Fruit fly (Drosophila melanogaster): ENCODE results near the gene Spn.

Gene Spn

DNA sequence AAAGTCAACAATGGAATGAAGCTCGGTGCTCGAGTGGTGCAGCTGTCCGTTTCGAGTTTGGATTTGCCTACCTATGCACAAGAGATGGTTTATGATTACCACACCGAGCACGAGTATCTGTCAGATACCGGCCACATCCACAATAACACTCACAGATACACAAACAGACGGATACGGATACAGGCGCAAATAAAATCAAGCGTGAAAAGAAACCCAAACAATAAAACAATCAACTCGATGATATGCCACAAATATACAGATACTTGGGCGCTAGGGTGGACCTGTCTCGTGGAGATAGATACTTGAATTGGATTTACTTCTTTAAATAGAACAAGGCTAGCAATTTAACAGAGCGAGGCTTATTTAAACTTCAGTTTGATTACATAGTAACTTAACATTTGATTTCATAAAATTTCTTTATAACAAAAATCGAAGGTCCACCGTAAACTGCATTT, 16.2 kb upstream of the Spn start (continued):
- no peak for TF ChIP-seq ara (GFP tag; IDR thresholded peaks at IDR 0.05)
- 0 out of 2 replicates have a peak, but pooled peaks have one; percentile 12 for TF ChIP-seq Nf-YA (GFP tag; IDR thresholded peaks at IDR 0.05)
- TF ChIP-seq CG16815 (GFP tag; optimal IDR thresholded peaks at IDR 0.05), result no peak
- TF ChIP-seq Hr78 (GFP tag; optimal IDR thresholded peaks at IDR 0.05), result no peak
- TF ChIP-seq CG10979 (tag; optimal IDR thresholded peaks at IDR 0.05), result peak; percentile 30
- TF ChIP-seq ftz-f1 (GFP tag; optimal IDR thresholded peaks at IDR 0.05), result no peak
- no peak for TF ChIP-seq CG2202 (tag; optimal IDR thresholded peaks at IDR 0.05)
- TF ChIP-seq ssp (GFP tag; IDR thresholded peaks at IDR 0.05), result no peak
- peak; percentile 40 for TF ChIP-seq NfI (GFP tag; optimal IDR thresholded peaks at IDR 0.05)
- no peak for TF ChIP-seq CG9932 (GFP tag; IDR thresholded peaks at IDR 0.05)
- no peak for TF ChIP-seq Hand (GFP tag; optimal IDR thresholded peaks at IDR 0.05)
- no peak for TF ChIP-seq wek (GFP tag; optimal IDR thresholded peaks at IDR 0.05)
- no peak for TF ChIP-seq vnd (GFP tag; IDR thresholded peaks at IDR 0.05; ENCODE audit: partially characterized antibody)
- TF ChIP-seq her (GFP tag; optimal IDR thresholded peaks at IDR 0.05), result no peak
- TF ChIP-seq Poxn (GFP tag; IDR thresholded peaks at IDR 0.05), result no peak
- TF ChIP-seq CG14014 (GFP tag; IDR thresholded peaks at IDR 0.05), result no peak; the same call in 1 of the 2 replicates
- TF ChIP-seq Fer1 (GFP tag; optimal IDR thresholded peaks at IDR 0.05), result peak; percentile 33
- TF ChIP-seq ato (GFP tag; IDR thresholded peaks at IDR 0.05; ENCODE audit: partially characterized antibody), result no peak
- TF ChIP-seq CG10209 (GFP tag; optimal IDR thresholded peaks at IDR 0.05), result peak; percentile 42
- TF ChIP-seq CG3407 (GFP tag; optimal IDR thresholded peaks at IDR 0.05), result no peak
- TF ChIP-seq danr (GFP tag; IDR thresholded peaks at IDR 0.05), result no peak
- TF ChIP-seq Atf-2 (GFP tag; optimal IDR thresholded peaks at IDR 0.05), result no peak
- no peak for TF ChIP-seq YL-1 (GFP tag; optimal IDR thresholded peaks at IDR 0.05)
- no peak for TF ChIP-seq toy (GFP tag; IDR thresholded peaks at IDR 0.05)
- no peak for TF ChIP-seq sna (GFP tag; IDR thresholded peaks at IDR 0.05; ENCODE audit: partially characterized antibody)
- no peak for TF ChIP-seq TFAM (GFP tag; optimal IDR thresholded peaks at IDR 0.05)
- peak; percentile 23; the same call in 1 of the 3 replicates for TF ChIP-seq CG14050 (GFP tag; IDR thresholded peaks at IDR 0.05)
- no peak for TF ChIP-seq trh (GFP tag; optimal IDR thresholded peaks at IDR 0.05)
- no peak for TF ChIP-seq CG12942 (GFP tag; optimal IDR thresholded peaks at IDR 0.05)
- no peak for TF ChIP-seq oc (tag; optimal IDR thresholded peaks at IDR 0.05)
- TF ChIP-seq sr (GFP tag; IDR thresholded peaks at IDR 0.05), result no peak
- TF ChIP-seq amos (GFP tag; IDR thresholded peaks at IDR 0.05; ENCODE audit: partially characterized antibody), result no peak
- TF ChIP-seq sisA (GFP tag; IDR thresholded peaks at IDR 0.05), result peak; percentile 18; the same call in 1 of the 2 replicates
- TF ChIP-seq Usf (GFP tag; optimal IDR thresholded peaks at IDR 0.05), result no peak
- TF ChIP-seq zf30C (GFP tag; optimal IDR thresholded peaks at IDR 0.05), result no peak
- no peak for TF ChIP-seq CG9797 (GFP tag; optimal IDR thresholded peaks at IDR 0.05)
- no peak for TF ChIP-seq pum (GFP tag; optimal IDR thresholded peaks at IDR 0.05)
- TF ChIP-seq Eip74EF (GFP tag; optimal IDR thresholded peaks at IDR 0.05), result peak in 1 of 2 experiments; percentile 38
- no peak for TF ChIP-seq CG16813 (GFP tag; IDR thresholded peaks at IDR 0.05; ENCODE audit: partially characterized antibody)
- TF ChIP-seq cg (GFP tag; optimal IDR thresholded peaks at IDR 0.05), result peak; percentile 54
- TF ChIP-seq Dfd (GFP tag; optimal IDR thresholded peaks at IDR 0.05), result no peak
- no peak for TF ChIP-seq CG4730 (GFP tag; IDR thresholded peaks at IDR 0.05)
- no peak for TF ChIP-seq CG14860 (GFP tag; IDR thresholded peaks at IDR 0.05; ENCODE audit: partially characterized antibody)
- TF ChIP-seq CHES-1-like (GFP tag; optimal IDR thresholded peaks at IDR 0.05), result no peak
- peak; percentile 41; the same call in 1 of the 2 replicates for TF ChIP-seq ap (GFP tag; IDR thresholded peaks at IDR 0.05)
- no peak for TF ChIP-seq CG13287 (GFP tag; IDR thresholded peaks at IDR 0.05; ENCODE audit: partially characterized antibody)
- peak; percentile 20 for TF ChIP-seq crc (GFP tag; optimal IDR thresholded peaks at IDR 0.05)
- peak; percentile 21; the same call in 1 of the 2 replicates for TF ChIP-seq Atf6 (GFP tag; IDR thresholded peaks at IDR 0.05)
- TF ChIP-seq Taf1 (GFP tag; IDR thresholded peaks at IDR 0.05), result no peak
- TF ChIP-seq slou (GFP tag; optimal IDR thresholded peaks at IDR 0.05), result no peak
